Worm (Caenorhabditis elegans) whole organism, early embryonic: ENCODE results near the gene W03B1.5.

Experiments
- F13C5.2 ChIP-seq: sonication (generic microtip); optimal IDR thresholded peaks from 2 replicates; lab custom pipeline; 2017; ENCODE audit warnings: mild to moderate bottlenecking, missing genetic modification characterization, inconsistent platforms, missing compliant biosample characterization
- aly-1 ChIP-seq: sonication (generic microtip); optimal IDR thresholded peaks from 2 replicates; lab custom pipeline; 2016; ENCODE audit warnings: missing genetic modification characterization, missing compliant biosample characterization
- ama-1 ChIP-seq: fragments of 150-350 bp; optimal IDR thresholded peaks from 2 replicates; lab custom pipeline; 2014
- ceh-13 ChIP-seq: fragments of 200-800 bp; sonication (Bioruptor generic); optimal IDR thresholded peaks from 2 replicates; lab custom pipeline; 2018; ENCODE audit warnings: mild to moderate bottlenecking, missing genetic modification characterization, missing compliant biosample characterization
- ceh-36 ChIP-seq: sonication (generic microtip); optimal IDR thresholded peaks from 2 replicates; lab custom pipeline; 2016; ENCODE audit warnings: missing genetic modification characterization, inconsistent platforms, missing compliant biosample characterization
- ets-7 ChIP-seq: sonication (generic microtip); optimal IDR thresholded peaks from 2 replicates; lab custom pipeline; 2016; ENCODE audit warnings: missing genotype, missing genetic modification characterization, missing compliant biosample characterization
- flt-1 ChIP-seq: fragments of 200-800 bp; sonication (Bioruptor generic); IDR thresholded peaks from 2 replicates; pipeline ENCODE4 v1.3.6; 2022; ENCODE audit warnings: missing genetic modification characterization, missing compliant biosample characterization
- hmbx-1 ChIP-seq: sonication (generic microtip); optimal IDR thresholded peaks from 2 replicates; lab custom pipeline; 2016; ENCODE audit warnings: mild to moderate bottlenecking, missing genetic modification characterization, missing compliant biosample characterization
- pes-1 ChIP-seq: fragments of 200-800 bp; sonication (Bioruptor generic); IDR thresholded peaks from 2 replicates; pipeline ENCODE4 v1.3.6; 2022; ENCODE audit warnings: missing genetic modification reagents, missing genetic modification characterization, missing compliant biosample characterization
- tbx-37 ChIP-seq: fragments of 200-800 bp; sonication (Bioruptor generic); conservative IDR thresholded peaks from 2 replicates; pipeline ENCODE4 v1.3.6; 2022; ENCODE audit warnings: missing genetic modification reagents, missing genetic modification characterization, missing compliant biosample characterization
- tra-4 ChIP-seq: sonication (generic microtip); optimal IDR thresholded peaks from 2 replicates; lab custom pipeline; 2017; ENCODE audit warnings: missing genetic modification characterization, missing compliant biosample characterization

ce11 chrIV:4400350-4401326 lies 52.4 kb downstream of the W03B1.5 start, which contains the start of gene Y24D9A.6:
- TF ChIP-seq ama-1 (no peak), tbx-37 (no peak), tra-4 (tag; lab: Kevin White, UChicago) (no peak), ets-7 (tag; lab: Kevin White, UChicago) (no peak), flt-1 (no peak), F13C5.2 (tag; lab: Kevin White, UChicago) (no peak), pes-1 (GFP tag; lab: Robert Waterston, UW) (no peak), aly-1 (tag; lab: Kevin White, UChicago) (no peak), hmbx-1 (tag; lab: Kevin White, UChicago) (no peak), ceh-13 (no peak), ceh-36 (tag; lab: Kevin White, UChicago) (no peak)
